Fruit fly (Drosophila melanogaster) whole organism, wandering third instar larva: Measurements from ENCODE around the gene Eig71Ea.

ENCODE experiments used
- Abd-B ChIP-seq: fragments of >200 bp; optimal IDR thresholded peaks from 2 replicates; lab custom pipeline; 2017; ENCODE audit warnings: missing biosample characterization, missing genetic modification characterization
- CG32264 ChIP-seq: fragments of 200-800 bp; sonication (Bioruptor generic); optimal IDR thresholded peaks from 2 replicates; lab custom pipeline; 2016; ENCODE audit warnings: missing biosample characterization, missing genetic modification characterization
- CG9705 ChIP-seq: fragments of 200-800 bp; sonication (Bioruptor generic); optimal IDR thresholded peaks from 2 replicates; lab custom pipeline; 2018; ENCODE audit warnings: missing biosample characterization, mild to moderate bottlenecking, missing genetic modification characterization
- Dfd ChIP-seq: fragments of >200 bp; optimal IDR thresholded peaks from 2 replicates; lab custom pipeline; 2017; ENCODE audit warnings: missing biosample characterization, missing genetic modification characterization
- GATAd ChIP-seq: sonication (Bioruptor generic); optimal IDR thresholded peaks from 2 replicates; lab custom pipeline; 2016; ENCODE audit warnings: missing biosample characterization, missing genetic modification characterization
- HLH106 ChIP-seq: fragments of 200-800 bp; optimal IDR thresholded peaks from 3 replicates; lab custom pipeline; 2019; ENCODE audit warnings: missing biosample characterization, mild to moderate bottlenecking, missing genetic modification characterization, moderate library complexity
- Hnf4 ChIP-seq: fragments of 200-800 bp; sonication (Bioruptor generic); optimal IDR thresholded peaks from 2 replicates; lab custom pipeline; 2016; ENCODE audit warnings: missing biosample characterization, mild to moderate bottlenecking, missing genetic modification characterization
- Hr78 ChIP-seq: fragments of >200 bp; optimal IDR thresholded peaks from 2 replicates; lab custom pipeline; 2017; ENCODE audit warnings: missing biosample characterization, missing genetic modification characterization
- Hr83 ChIP-seq: fragments of 200-300 bp; sonication (Bioruptor generic); optimal IDR thresholded peaks from 2 replicates; lab custom pipeline; 2016; ENCODE audit warnings: missing biosample characterization, mild to moderate bottlenecking, missing genetic modification characterization, moderate library complexity; ENCODE audit not compliant: poor library complexity, severe bottlenecking
- Jra ChIP-seq: sonication (Bioruptor generic); optimal IDR thresholded peaks from 2 replicates; lab custom pipeline; 2016; ENCODE audit warnings: missing biosample characterization, missing genetic modification characterization
- Mio ChIP-seq: sonication (Bioruptor generic); optimal IDR thresholded peaks from 2 replicates; lab custom pipeline; 2016; ENCODE audit warnings: missing biosample characterization, missing genetic modification characterization
- Myc ChIP-seq: fragments of >200 bp; optimal IDR thresholded peaks from 2 replicates; lab custom pipeline; 2017
- N ChIP-seq: fragments of >200 bp; optimal IDR thresholded peaks from 2 replicates; lab custom pipeline; 2018; ENCODE audit warnings: missing biosample characterization, missing external identifiers, missing genetic modification characterization
- OdsH ChIP-seq: fragments of 200-800 bp; sonication (Bioruptor generic); optimal IDR thresholded peaks from 2 replicates; lab custom pipeline; 2016; ENCODE audit warnings: missing biosample characterization, mild to moderate bottlenecking, missing genetic modification characterization
- Sp1 ChIP-seq: fragments of 200-800 bp; sonication (Bioruptor generic); optimal IDR thresholded peaks from 3 replicates; lab custom pipeline; 2019; ENCODE audit warnings: missing biosample characterization, mild to moderate bottlenecking, missing genetic modification characterization, moderate library complexity
- Vsx2 ChIP-seq: fragments of 200-300, 225-300 bp; sonication (Bioruptor generic); optimal IDR thresholded peaks from 2 replicates; lab custom pipeline; 2018; ENCODE audit warnings: missing biosample characterization, missing genetic modification characterization; ENCODE audit not compliant: partially characterized antibody
- br ChIP-seq: fragments of 200-800 bp; sonication (Bioruptor generic); optimal IDR thresholded peaks from 2 replicates; lab custom pipeline; 2016; ENCODE audit warnings: missing biosample characterization, missing genetic modification characterization
- brk ChIP-seq: fragments of 200-800 bp; sonication (Bioruptor generic); optimal IDR thresholded peaks from 2 replicates; lab custom pipeline; 2016; ENCODE audit warnings: missing biosample characterization, mild to moderate bottlenecking, missing genetic modification characterization
- dl ChIP-seq, 2 experiments: fragments of 175-275, 200-275 bp in 1 of 2; fragments of 200-275 bp in 1 of 2; sonication (Bioruptor generic); optimal IDR thresholded peaks; lab custom pipeline; 2018; ENCODE audit warnings: mild to moderate bottlenecking in 2 of 2, missing biosample characterization in 2 of 2, missing genetic modification characterization in 2 of 2, moderate library complexity in 2 of 2; ENCODE audit not compliant: partially characterized antibody in 2 of 2, insufficient read depth in 1 of 2
- dmrt93B ChIP-seq: fragments of 200-800 bp; sonication (Bioruptor generic); optimal IDR thresholded peaks from 2 replicates; lab custom pipeline; 2018; ENCODE audit warnings: missing biosample characterization, mild to moderate bottlenecking, missing genetic modification characterization
- dsf ChIP-seq: sonication (Bioruptor generic); optimal IDR thresholded peaks from 2 replicates; lab custom pipeline; 2016; ENCODE audit warnings: missing biosample characterization, missing genetic modification characterization, borderline replicate concordance
- ey ChIP-seq: fragments of 200-800 bp; sonication (Bioruptor generic); optimal IDR thresholded peaks from 2 replicates; lab custom pipeline; 2016; ENCODE audit warnings: missing biosample characterization, missing genetic modification characterization
- foxo ChIP-seq, 2 experiments: fragments of 200-800 bp; sonication (Bioruptor generic); optimal IDR thresholded peaks; 2 replicates in 1 of 2; 3 replicates in 1 of 2; lab custom pipeline; 2016 to 2017; ENCODE audit warnings: missing biosample characterization in 2 of 2, missing genetic modification characterization in 2 of 2
- fru ChIP-seq: fragments of 200-800 bp; sonication (Bioruptor generic); optimal IDR thresholded peaks from 3 replicates; lab custom pipeline; 2016; ENCODE audit warnings: missing biosample characterization, mild to moderate bottlenecking, missing genetic modification characterization
- h ChIP-seq: fragments of 200-800 bp; sonication (Bioruptor generic); optimal IDR thresholded peaks from 3 replicates; lab custom pipeline; 2016; ENCODE audit warnings: missing biosample characterization, mild to moderate bottlenecking, missing genetic modification characterization
- lola ChIP-seq: fragments of >200 bp; optimal IDR thresholded peaks from 2 replicates; lab custom pipeline; 2017; ENCODE audit warnings: missing biosample characterization, missing genetic modification characterization
- pan ChIP-seq: fragments of >200 bp; optimal IDR thresholded peaks from 2 replicates; lab custom pipeline; 2017
- psq ChIP-seq: fragments of 200-800 bp; sonication (Bioruptor generic); optimal IDR thresholded peaks from 3 replicates; lab custom pipeline; 2017; ENCODE audit warnings: missing biosample characterization, mild to moderate bottlenecking, missing genetic modification characterization, moderate library complexity
- rgr ChIP-seq: fragments of 200-800 bp; sonication (Bioruptor generic); optimal IDR thresholded peaks from 3 replicates; lab custom pipeline; 2016; ENCODE audit warnings: missing biosample characterization, mild to moderate bottlenecking, missing genetic modification characterization
- sage ChIP-seq: fragments of 200-800 bp; sonication (Bioruptor generic); optimal IDR thresholded peaks from 2 replicates; lab custom pipeline; 2016; ENCODE audit warnings: missing biosample characterization, mild to moderate bottlenecking, missing genetic modification characterization
- sv ChIP-seq: fragments of 200-800 bp; sonication (Bioruptor generic); optimal IDR thresholded peaks from 3 replicates; lab custom pipeline; 2016; ENCODE audit warnings: missing biosample characterization, missing genetic modification characterization
- tai ChIP-seq: sonication (Bioruptor generic); optimal IDR thresholded peaks from 2 replicates; lab custom pipeline; 2016; ENCODE audit warnings: missing biosample characterization, missing genetic modification characterization
- usp ChIP-seq: fragments of >200 bp; optimal IDR thresholded peaks from 2 replicates; lab custom pipeline; 2017; ENCODE audit warnings: missing biosample characterization, missing genetic modification characterization
- woc ChIP-seq: sonication (Bioruptor generic); optimal IDR thresholded peaks from 2 replicates; lab custom pipeline; 2016; ENCODE audit warnings: missing biosample characterization, mild to moderate bottlenecking, missing genetic modification characterization

Eig71Ea gene

dm6 chr3L:15662510-15662909 is 13.0 kb upstream of the Eig71Ea start:
- TF ChIP-seq N (GFP tag; lab: Kevin White, UChicago) (no peak), fru (GFP tag; lab: Kevin White, UChicago) (no peak), dmrt93B (GFP tag; lab: Kevin White, UChicago) (no peak), Dfd (GFP tag; lab: Kevin White, UChicago) (no peak), brk (GFP tag; lab: Kevin White, UChicago) (no peak), Vsx2 (GFP tag; lab: Kevin White, UChicago) (no peak), Myc (lab: Kevin White, UChicago) (no peak), psq (no peak), Hnf4 (GFP tag; lab: Kevin White, UChicago) (no peak), tai (GFP tag; lab: Kevin White, UChicago) (no peak), Abd-B (no peak), dl (GFP tag; optimal IDR thresholded peaks at IDR 0.05; lab: Kevin White, UChicago; ENCODE audit: insufficient read depth in 1 of 2, partially characterized antibody in 2 of 2) (no peak), pan (no peak)

- TF ChIP-seq Jra (GFP tag; lab: Kevin White, UChicago): no peak
- no peak for TF ChIP-seq Myc (lab: Kevin White, UChicago)
- TF ChIP-seq ey (GFP tag; lab: Kevin White, UChicago): no peak
- no peak for TF ChIP-seq psq
- no peak for TF ChIP-seq Hr83 (GFP tag; lab: Kevin White, UChicago)
- TF ChIP-seq sv (GFP tag; lab: Kevin White, UChicago): no peak
- TF ChIP-seq N (GFP tag; lab: Kevin White, UChicago): no peak
- no peak for TF ChIP-seq OdsH (GFP tag; lab: Kevin White, UChicago)
- no peak for TF ChIP-seq dl (GFP tag; optimal IDR thresholded peaks at IDR 0.05; lab: Kevin White, UChicago; ENCODE audit: insufficient read depth in 1 of 2, partially characterized antibody in 2 of 2)
- TF ChIP-seq foxo (GFP tag; optimal IDR thresholded peaks at IDR 0.05; lab: Kevin White, UChicago): no peak
- TF ChIP-seq, all 38 proteins: peak for 0
These were observed 12.1 kb upstream of the Eig71Ea start, which contains the start of gene CG43082 for dm6 chr3L:15661567-15661966. TSS of gene CG43082 (plus strand) at chr3L:15661867.

- TF ChIP-seq OdsH (GFP tag; lab: Kevin White, UChicago) (no peak), pan (no peak), HLH106 (tag; lab: Kevin White, UChicago) (no peak), Sp1 (GFP tag; lab: Kevin White, UChicago) (no peak), usp (GFP tag; lab: Kevin White, UChicago) (no peak), Mio (no peak), GATAd (GFP tag; lab: Kevin White, UChicago) (no peak), Hr78 (GFP tag; lab: Kevin White, UChicago) (no peak), tai (GFP tag; lab: Kevin White, UChicago) (no peak), Jra (GFP tag; lab: Kevin White, UChicago) (no peak), dl (GFP tag; optimal IDR thresholded peaks at IDR 0.05; lab: Kevin White, UChicago; ENCODE audit: insufficient read depth in 1 of 2, partially characterized antibody in 2 of 2) (no peak), CG32264 (GFP tag; lab: Kevin White, UChicago) (no peak), h (no peak), lola (GFP tag; lab: Kevin White, UChicago) (no peak), br (no peak), sv (GFP tag; lab: Kevin White, UChicago) (no peak), Vsx2 (GFP tag; lab: Kevin White, UChicago) (no peak), ey (GFP tag; lab: Kevin White, UChicago) (no peak), dsf (GFP tag; lab: Kevin White, UChicago) (no peak)
- TF ChIP-seq, all 38 proteins: peak for 0
These were observed 11.5 kb upstream of the Eig71Ea start, which contains the start of the genes Eig71Ej and Eig71Ek for dm6 chr3L:15660915-15661314. TSS of gene Eig71Ej (minus strand) at chr3L:15661015. TSS of gene Eig71Ek (plus strand) at chr3L:15661248.

dm6 chr3L:15659341-15659740 is 9.9 kb upstream of the Eig71Ea start, which contains the start of the genes Eig71Eh and Eig71Ei:
TSS of gene Eig71Eh (minus strand) at chr3L:15659441.
TSS of gene Eig71Ei (plus strand) at chr3L:15659707.
- no peak for TF ChIP-seq fru (GFP tag; lab: Kevin White, UChicago)
- TF ChIP-seq, all 38 proteins: peak for 0

dm6 chr3L:15657290-15657689 is 7.8 kb upstream of the Eig71Ea start, which contains the start of the genes Eig71Ef and Eig71Eg:
TSS of gene Eig71Ef (minus strand) at chr3L:15657390.
TSS of gene Eig71Eg (plus strand) at chr3L:15657628.
- TF ChIP-seq CG32264 (GFP tag; lab: Kevin White, UChicago) (no peak), CG9705 (GFP tag; lab: Kevin White, UChicago) (no peak), Hr78 (GFP tag; lab: Kevin White, UChicago) (no peak), Hr83 (GFP tag; lab: Kevin White, UChicago) (no peak), h (no peak), dl (GFP tag; optimal IDR thresholded peaks at IDR 0.05; lab: Kevin White, UChicago; ENCODE audit: insufficient read depth in 1 of 2, partially characterized antibody in 2 of 2) (no peak), lola (GFP tag; lab: Kevin White, UChicago) (no peak), psq (no peak), Jra (GFP tag; lab: Kevin White, UChicago) (no peak), br (no peak), usp (GFP tag; lab: Kevin White, UChicago) (no peak), rgr (GFP tag; lab: Kevin White, UChicago) (no peak), Myc (lab: Kevin White, UChicago) (no peak), woc (GFP tag; lab: Kevin White, UChicago) (no peak), sage (no peak)
- TF ChIP-seq, all 38 proteins: peak for 0
